Fruit fly (Drosophila melanogaster) Kc167 (cell line): ENCODE results near the gene par-6.

Experiments
- Myc ChIP-seq: fragments of >200 bp; optimal IDR thresholded peaks from 2 replicates; lab custom pipeline; 2017; ENCODE audit warnings: missing external identifiers
- Sin3A ChIP-seq: fragments of >200 bp; optimal IDR thresholded peaks from 2 replicates; lab custom pipeline; 2018; ENCODE audit warnings: missing external identifiers
- h ChIP-seq: fragments of >200 bp; optimal IDR thresholded peaks from 3 replicates; lab custom pipeline; 2018; ENCODE audit warnings: missing external identifiers
- insv ChIP-seq: fragments of >200 bp; optimal IDR thresholded peaks from 3 replicates; lab custom pipeline; 2018; ENCODE audit warnings: missing external identifiers
- psq ChIP-seq: fragments of >200 bp; optimal IDR thresholded peaks from 2 replicates; lab custom pipeline; 2017; ENCODE audit warnings: missing external identifiers
- ttk ChIP-seq: sonication (Bioruptor generic); optimal IDR thresholded peaks from 2 replicates; lab custom pipeline; 2017; ENCODE audit warnings: missing external identifiers

Gene par-6

dm6 chrX:17745705-17746416 lies 42.7 kb downstream of the par-6 start:
- no peak for TF ChIP-seq ttk (lab: Kevin White, UChicago)
- no peak for TF ChIP-seq h
- no peak for TF ChIP-seq Sin3A (lab: Kevin White, UChicago)
- TF ChIP-seq psq = no peak
- no peak for TF ChIP-seq Myc
- TF ChIP-seq insv = no peak

- TF ChIP-seq ttk (lab: Kevin White, UChicago) (no peak), h (no peak), insv (no peak), Myc (no peak), psq (no peak), Sin3A (lab: Kevin White, UChicago) (no peak)
Measured at dm6 chrX:17751658-17752057, 48.5 kb downstream of the par-6 start.

dm6 chrX:17755158-17755557 lies 52.0 kb downstream of the par-6 start:
- no peak for TF ChIP-seq h
